Worm (Caenorhabditis elegans) whole organism, midembryonic: ENCODE measurements around the gene grd-14.

ENCODE experiments used
- cog-1 ChIP-seq: sonication (generic microtip); optimal IDR thresholded peaks from 2 replicates; lab custom pipeline; 2016; ENCODE audit warnings: missing genetic modification characterization, missing compliant biosample characterization
- klf-2 ChIP-seq: fragments of 200-800 bp; sonication (Bioruptor generic); conservative IDR thresholded peaks from 2 replicates; pipeline ENCODE4 v1.3.6; 2022; ENCODE audit warnings: missing genetic modification reagents, missing genetic modification characterization, missing compliant biosample characterization
- ref-1 ChIP-seq: fragments of 200-800 bp; sonication (Bioruptor generic); conservative IDR thresholded peaks from 2 replicates; pipeline ENCODE4 v1.3.6; 2022; ENCODE audit warnings: missing genetic modification reagents, missing genetic modification characterization, missing compliant biosample characterization
- tab-1 ChIP-seq: fragments of 200-800 bp; sonication (Bioruptor generic); IDR thresholded peaks from 2 replicates; pipeline ENCODE4 v1.3.6; 2022; ENCODE audit warnings: missing genetic modification characterization, missing compliant biosample characterization

- TF ChIP-seq cog-1 (tag; lab: Kevin White, UChicago) (no peak), tab-1 (no peak), ref-1 (GFP tag; lab: Robert Waterston, UW) (no peak), klf-2 (GFP tag; lab: Robert Waterston, UW) (no peak)
These were observed 15.9 kb upstream of the grd-14 start for ce11 chrX:8483951-8484350.
